Worm (Caenorhabditis elegans) whole organism, young adult: Measurements from ENCODE around the gene C04H5.7.

Source experiments
- B0019.2 ChIP-seq: fragments of 200-800 bp; sonication (Bioruptor generic); conservative IDR thresholded peaks from 2 replicates; pipeline ENCODE4 v1.3.6; 2022; ENCODE audit warnings: missing genetic modification reagents, missing genetic modification characterization, missing compliant biosample characterization
- B0035.1 ChIP-seq: sonication (generic microtip); optimal IDR thresholded peaks from 2 replicates; lab custom pipeline; 2016; ENCODE audit warnings: missing genetic modification characterization, mild to moderate bottlenecking, missing compliant biosample characterization, missing genotype, missing genetic modification reagents
- B0336.3 ChIP-seq: fragments of 200-800 bp; sonication (Bioruptor generic); IDR thresholded peaks from 2 replicates; pipeline ENCODE4 v1.3.6; 2022; ENCODE audit warnings: missing genetic modification characterization, missing compliant biosample characterization
- C17E4.6 ChIP-seq: fragments of 200-800 bp; sonication (Bioruptor generic); IDR thresholded peaks from 2 replicates; pipeline ENCODE4 v1.3.6; 2022; ENCODE audit warnings: missing genetic modification reagents, missing genetic modification characterization, missing compliant biosample characterization
- F37B4.10 ChIP-seq: fragments of 200-800 bp; sonication (Bioruptor generic); IDR thresholded peaks from 2 replicates; pipeline ENCODE4 v1.3.6; 2022; ENCODE audit warnings: missing genetic modification characterization, missing compliant biosample characterization
- K11D2.4 ChIP-seq: fragments of 200-800 bp; sonication (Bioruptor generic); IDR thresholded peaks from 2 replicates; pipeline ENCODE4 v1.3.6; 2022; ENCODE audit warnings: missing genetic modification reagents, missing genetic modification characterization, missing compliant biosample characterization
- ama-1 ChIP-seq, 3 experiments: fragments of 150-350 bp in 1 of 3; sonication (generic microtip) in 2 of 3; optimal IDR thresholded peaks; 2 replicates each; lab custom pipeline; 2014 to 2018; ENCODE audit warnings: missing biosample characterization in 2 of 3, missing genetic modification characterization in 2 of 3, missing genetic modification reagents in 2 of 3
- bed-2 ChIP-seq: fragments of 200-800 bp; sonication (Bioruptor generic); IDR thresholded peaks from 2 replicates; pipeline ENCODE4 v1.3.6; 2022; ENCODE audit warnings: missing genetic modification reagents, missing genetic modification characterization, missing compliant biosample characterization
- cebp-1 ChIP-seq, 2 experiments: fragments of 200-800 bp in 1 of 2; sonication (Bioruptor generic) in 1 of 2; sonication (generic microtip) in 1 of 2; IDR thresholded peaks in 1 of 2; optimal IDR thresholded peaks in 1 of 2; 2 replicates each; pipeline versions ENCODE4 v1.3.6 to Lab custom; 2017 to 2022; ENCODE audit warnings: missing compliant biosample characterization in 2 of 2, missing genetic modification characterization in 2 of 2, mild to moderate bottlenecking in 1 of 2, missing genetic modification reagents in 1 of 2, moderate library complexity in 1 of 2
- ceh-58 ChIP-seq: fragments of 200-800 bp; sonication (Bioruptor generic); IDR thresholded peaks from 2 replicates; pipeline ENCODE4 v1.3.6; 2022; ENCODE audit warnings: missing genetic modification characterization, missing compliant biosample characterization
- ceh-91 ChIP-seq: fragments of 200-800 bp; sonication (Bioruptor generic); IDR thresholded peaks from 2 replicates; pipeline ENCODE4 v1.3.6; 2022; ENCODE audit warnings: missing genetic modification reagents, missing genetic modification characterization, missing compliant biosample characterization
- chd-7 ChIP-seq: sonication (generic microtip); optimal IDR thresholded peaks from 2 replicates; lab custom pipeline; 2016; ENCODE audit warnings: mild to moderate bottlenecking, missing genetic modification characterization, moderate library complexity, missing compliant biosample characterization
- egl-18 ChIP-seq: fragments of 200-800 bp; sonication (Bioruptor generic); IDR thresholded peaks from 2 replicates; pipeline ENCODE4 v1.3.6; 2022; ENCODE audit warnings: missing genetic modification reagents, missing genetic modification characterization, missing compliant biosample characterization
- egl-44 ChIP-seq: fragments of 200-800 bp; sonication (Bioruptor generic); IDR thresholded peaks from 2 replicates; pipeline ENCODE4 v1.3.6; 2022; ENCODE audit warnings: missing genetic modification reagents, missing genetic modification characterization, missing compliant biosample characterization
- egrh-3 ChIP-seq: fragments of 200-800 bp; sonication (Bioruptor generic); IDR thresholded peaks from 2 replicates; pipeline ENCODE4 v1.3.6; 2022; ENCODE audit warnings: missing genetic modification reagents, missing genetic modification characterization, missing compliant biosample characterization
- ekl-4 ChIP-seq: fragments of 200-800 bp; sonication (Bioruptor generic); IDR thresholded peaks from 2 replicates; pipeline ENCODE4 v1.3.6; 2022; ENCODE audit warnings: missing genetic modification reagents, missing genetic modification characterization, missing compliant biosample characterization
- fkh-3 ChIP-seq: sonication (generic microtip); optimal IDR thresholded peaks from 2 replicates; lab custom pipeline; 2016; ENCODE audit warnings: mild to moderate bottlenecking, missing genetic modification characterization, missing compliant biosample characterization
- lin-26 ChIP-seq: fragments of 200-800 bp; sonication (Bioruptor generic); IDR thresholded peaks from 2 replicates; pipeline ENCODE4 v1.3.6; 2022; ENCODE audit warnings: missing genetic modification reagents, missing genetic modification characterization, missing compliant biosample characterization
- lin-35 ChIP-seq, 3 experiments: fragments of 150-350 bp in 2 of 3; sonication (generic microtip) in 1 of 3; optimal IDR thresholded peaks; 2 replicates each; lab custom pipeline; 2014 to 2018; ENCODE audit warnings: missing biosample characterization in 3 of 3, missing genetic modification characterization in 3 of 3, missing genetic modification reagents in 3 of 3
- lin-40 ChIP-seq: sonication (generic microtip); optimal IDR thresholded peaks from 2 replicates; lab custom pipeline; 2016; ENCODE audit warnings: missing genetic modification characterization, mild to moderate bottlenecking, missing compliant biosample characterization, missing genotype, missing genetic modification reagents
- lir-1 ChIP-seq: fragments of 200-800 bp; sonication (Bioruptor generic); conservative IDR thresholded peaks from 2 replicates; pipeline ENCODE4 v1.3.6; 2022; ENCODE audit warnings: missing genetic modification reagents, missing genetic modification characterization, missing compliant biosample characterization
- mcd-1 ChIP-seq: fragments of 200-800 bp; sonication (Bioruptor generic); IDR thresholded peaks from 2 replicates; pipeline ENCODE4 v1.3.6; 2022; ENCODE audit warnings: missing genetic modification reagents, missing genetic modification characterization, missing compliant biosample characterization
- nfya-1 ChIP-seq: sonication (generic microtip); optimal IDR thresholded peaks from 2 replicates; lab custom pipeline; 2017; ENCODE audit warnings: antibody characterized with exemption, missing compliant biosample characterization, missing genetic modification characterization, borderline replicate concordance; ENCODE audit not compliant: insufficient read depth
- nfyb-1 ChIP-seq: fragments of 200-800 bp; sonication (Bioruptor generic); IDR thresholded peaks from 2 replicates; pipeline ENCODE4 v1.3.6; 2022; ENCODE audit warnings: missing genetic modification reagents, missing genetic modification characterization, missing compliant biosample characterization
- nhr-80 ChIP-seq: sonication (generic microtip); optimal IDR thresholded peaks from 2 replicates; lab custom pipeline; 2016; ENCODE audit warnings: missing genetic modification characterization, missing compliant biosample characterization
- pha-4 ChIP-seq: fragments of 150-350 bp; sonication (generic microtip); optimal IDR thresholded peaks from 2 replicates; lab custom pipeline; 2014; ENCODE audit warnings: missing biosample characterization, missing genetic modification reagents, missing genetic modification characterization
- snpc-1.3 ChIP-seq: sonication (generic microtip); optimal IDR thresholded peaks from 2 replicates; lab custom pipeline; 2017; ENCODE audit warnings: missing genetic modification characterization, mild to moderate bottlenecking, missing compliant biosample characterization, antibody characterized with exemption, moderate library complexity, missing genotype, missing genetic modification reagents; ENCODE audit not compliant: insufficient read depth
- tbx-9 ChIP-seq: sonication (generic microtip); optimal IDR thresholded peaks from 2 replicates; lab custom pipeline; 2016; ENCODE audit warnings: borderline replicate concordance, missing genetic modification characterization, inconsistent platforms, missing compliant biosample characterization
- xnd-1 ChIP-seq: sonication (generic microtip); optimal IDR thresholded peaks from 2 replicates; lab custom pipeline; 2016; ENCODE audit warnings: missing genotype, missing genetic modification reagents, missing genetic modification characterization, missing compliant biosample characterization
- zfh-2 ChIP-seq: fragments of 200-800 bp; sonication (Bioruptor generic); conservative IDR thresholded peaks from 2 replicates; pipeline ENCODE4 v1.3.6; 2022; ENCODE audit warnings: missing genetic modification reagents, missing genetic modification characterization, missing compliant biosample characterization
- ztf-18 ChIP-seq: sonication (generic microtip); optimal IDR thresholded peaks from 2 replicates; lab custom pipeline; 2016; ENCODE audit warnings: missing genotype, mild to moderate bottlenecking, missing genetic modification characterization, missing compliant biosample characterization
- ztf-25 ChIP-seq: fragments of 200-800 bp; sonication (Bioruptor generic); IDR thresholded peaks from 2 replicates; pipeline ENCODE4 v1.3.6; 2022; ENCODE audit warnings: missing genetic modification reagents, missing genetic modification characterization, missing compliant biosample characterization
- ztf-26 ChIP-seq: sonication (generic microtip); optimal IDR thresholded peaks from 2 replicates; lab custom pipeline; 2017; ENCODE audit warnings: missing genetic modification characterization, missing compliant biosample characterization
- ztf-28 ChIP-seq: fragments of 200-800 bp; sonication (Bioruptor generic); IDR thresholded peaks from 2 replicates; pipeline ENCODE4 v1.3.6; 2022; ENCODE audit warnings: missing genetic modification reagents, missing genetic modification characterization, missing compliant biosample characterization
- ztf-3 ChIP-seq: fragments of 200-800 bp; sonication (Bioruptor generic); optimal IDR thresholded peaks from 2 replicates; lab custom pipeline; 2018; ENCODE audit warnings: mild to moderate bottlenecking, missing genetic modification characterization, missing compliant biosample characterization
- ztf-6 ChIP-seq: fragments of 200-800 bp; sonication (Bioruptor generic); IDR thresholded peaks from 2 replicates; pipeline ENCODE4 v1.3.6; 2022; ENCODE audit warnings: missing genetic modification reagents, missing genetic modification characterization, missing compliant biosample characterization

Gene C04H5.7

ce11 chrII:14489407-14489806 lies 48.3 kb upstream of the C04H5.7 start, which contains the start of gene vnut-1:
Gene vnut-1, plus strand, starts transcription at chrII:14489802.
- TF ChIP-seq C17E4.6 (GFP tag; lab: Robert Waterston, UW) (no peak), ztf-25 (no peak), ztf-18 (tag; lab: Kevin White, UChicago) (peak; percentile 24), ztf-3 (GFP tag; lab: Kevin White, UChicago) (no peak), nhr-80 (tag; lab: Kevin White, UChicago) (peak; percentile 72), egl-18 (GFP tag; lab: Robert Waterston, UW) (no peak), lin-40 (tag; lab: Kevin White, UChicago) (peak; percentile 5), nfya-1 (no peak), xnd-1 (tag; lab: Kevin White, UChicago) (no peak), ama-1 (optimal IDR thresholded peaks at IDR 0.05; lab: Kevin White, UChicago) (no peak), ama-1 (GFP tag; optimal IDR thresholded peaks at IDR 0.05; lab: Kevin White, UChicago) (no peak), pha-4 (tag; lab: Kevin White, UChicago) (no peak), ztf-6 (GFP tag; lab: Robert Waterston, UW) (no peak)
- TF ChIP-seq, all 124 proteins: peak for 3

ce11 chrII:14492592-14493196 lies 45.1 kb upstream of the C04H5.7 start:
- TF ChIP-seq lin-35 (GFP tag; optimal IDR thresholded peaks at IDR 0.05; lab: Kevin White, UChicago), result peak in 1 of 3 experiments; percentile 15
- TF ChIP-seq ztf-26 (tag; lab: Kevin White, UChicago), result no peak
- TF ChIP-seq lin-26, result 0 out of 2 replicates have a peak, but pooled peaks have one; percentile 4
- TF ChIP-seq cebp-1 (GFP tag; IDR thresholded peaks at IDR 0.05; lab: Robert Waterston, UW), result no peak
- TF ChIP-seq cebp-1 (tag; optimal IDR thresholded peaks at IDR 0.05; lab: Kevin White, UChicago), result no peak
- peak; percentile 69 for TF ChIP-seq ama-1 (optimal IDR thresholded peaks at IDR 0.05; lab: Kevin White, UChicago)
- no peak for TF ChIP-seq ama-1 (GFP tag; optimal IDR thresholded peaks at IDR 0.05; lab: Kevin White, UChicago)
- TF ChIP-seq, all 124 proteins: peak for 3

ce11 chrII:14494014-14494413 lies 43.7 kb upstream of the C04H5.7 start:
- no peak for TF ChIP-seq ztf-28 (GFP tag; lab: Robert Waterston, UW)
- TF ChIP-seq B0035.1 (tag; lab: Kevin White, UChicago), result no peak
- no peak for TF ChIP-seq bed-2 (GFP tag; lab: Robert Waterston, UW)
- no peak for TF ChIP-seq tbx-9 (tag; lab: Kevin White, UChicago)
- 0 out of 2 replicates have a peak, but pooled peaks have one; percentile 11 for TF ChIP-seq ekl-4
- TF ChIP-seq snpc-1.3 (tag; lab: Kevin White, UChicago), result no peak
- peak; percentile 31 for TF ChIP-seq ama-1 (optimal IDR thresholded peaks at IDR 0.05; lab: Kevin White, UChicago)
- no peak for TF ChIP-seq ama-1 (GFP tag; optimal IDR thresholded peaks at IDR 0.05; lab: Kevin White, UChicago)
- no peak for TF ChIP-seq egrh-3 (GFP tag; lab: Robert Waterston, UW)
- peak; percentile 57; the same call in 1 of the 2 replicates for TF ChIP-seq lin-26
- TF ChIP-seq B0336.3 (GFP tag; lab: Robert Waterston, UW), result no peak
- TF ChIP-seq lir-1 (GFP tag; lab: Robert Waterston, UW), result no peak
- TF ChIP-seq ceh-91 (GFP tag; lab: Robert Waterston, UW), result no peak
- TF ChIP-seq mcd-1 (GFP tag; lab: Robert Waterston, UW), result 0 out of 2 replicates have a peak, but pooled peaks have one; percentile 12
- no peak for TF ChIP-seq K11D2.4 (GFP tag; lab: Robert Waterston, UW)
- TF ChIP-seq ceh-58 (GFP tag; lab: Robert Waterston, UW), result no peak
- peak; percentile 52; the same call in 1 of the 2 replicates for TF ChIP-seq zfh-2 (GFP tag; lab: Robert Waterston, UW)
- 0 out of 2 replicates have a peak, but pooled peaks have one; percentile 39 for TF ChIP-seq nfyb-1 (GFP tag; lab: Robert Waterston, UW)
- no peak for TF ChIP-seq B0019.2 (GFP tag; lab: Robert Waterston, UW)
- TF ChIP-seq chd-7 (tag; lab: Kevin White, UChicago), result peak; percentile 18
- no peak for TF ChIP-seq F37B4.10 (GFP tag; lab: Robert Waterston, UW)
- TF ChIP-seq fkh-3 (tag; lab: Kevin White, UChicago), result no peak
- no peak for TF ChIP-seq egl-44 (GFP tag; lab: Robert Waterston, UW)
